Fruit fly (Drosophila melanogaster) whole organism, embryonic: ENCODE data around the gene Hs2st.

Experiments used
- Antp ChIP-seq: fragments of 200-800 bp; sonication (Bioruptor generic); optimal IDR thresholded peaks from 3 replicates; lab custom pipeline; 2016; ENCODE audit warnings: missing biosample characterization, missing genetic modification characterization
- C15 ChIP-seq: fragments of 200-800 bp; sonication (Bioruptor generic); IDR thresholded peaks from 3 replicates; pipeline ENCODE4 v1.3.6; 2022; ENCODE audit warnings: missing biosample characterization, missing genetic modification characterization
- CG12104 ChIP-seq: fragments of 200-800 bp; sonication (Bioruptor generic); optimal IDR thresholded peaks from 3 replicates; lab custom pipeline; 2016; ENCODE audit warnings: missing biosample characterization, missing genetic modification characterization
- CG12236 ChIP-seq: fragments of 200-800 bp; sonication (Bioruptor generic); optimal IDR thresholded peaks from 2 replicates; lab custom pipeline; 2016; ENCODE audit warnings: missing biosample characterization, missing genetic modification characterization
- CG14014 ChIP-seq: fragments of 200-800 bp; sonication (Bioruptor generic); IDR thresholded peaks from 2 replicates; pipeline ENCODE4 v1.3.6; 2022; ENCODE audit warnings: missing biosample characterization, missing genetic modification characterization
- CG15479 ChIP-seq: fragments of 200-800 bp; sonication (Bioruptor generic); optimal IDR thresholded peaks from 3 replicates; lab custom pipeline; 2019; ENCODE audit warnings: missing biosample characterization, mild to moderate bottlenecking, missing genetic modification characterization, moderate library complexity
- CG16779 ChIP-seq: fragments of 200-800 bp; sonication (Bioruptor generic); IDR thresholded peaks from 2 replicates; pipeline ENCODE4 v1.3.6; 2022; ENCODE audit warnings: missing biosample characterization, missing genetic modification characterization
- CG17612 ChIP-seq: fragments of 200-800 bp; sonication (Bioruptor generic); IDR thresholded peaks from 2 replicates; pipeline ENCODE4 v1.3.6; 2022; ENCODE audit warnings: missing biosample characterization, missing genetic modification characterization
- CG18599 ChIP-seq: fragments of 200-800 bp; sonication (Bioruptor generic); optimal IDR thresholded peaks from 3 replicates; lab custom pipeline; 2017; ENCODE audit warnings: missing biosample characterization, missing genetic modification characterization, mild to moderate bottlenecking, moderate library complexity, missing genetic modification reagents
- CG2129 ChIP-seq: fragments of 200-800 bp; sonication (Bioruptor generic); IDR thresholded peaks from 2 replicates; pipeline ENCODE4 v1.3.6; 2022; ENCODE audit warnings: missing biosample characterization, missing genetic modification characterization; ENCODE audit not compliant: partially characterized antibody
- CG3065 ChIP-seq: fragments of 200-800 bp; sonication (Bioruptor generic); optimal IDR thresholded peaks from 2 replicates; lab custom pipeline; 2016; ENCODE audit warnings: missing biosample characterization, missing genetic modification characterization
- CG31365 ChIP-seq: fragments of 200-800 bp; sonication (Bioruptor generic); optimal IDR thresholded peaks from 2 replicates; lab custom pipeline; 2018; ENCODE audit warnings: missing biosample characterization, mild to moderate bottlenecking, missing genetic modification characterization
- CG3726 ChIP-seq: fragments of 200-800 bp; sonication (Bioruptor generic); IDR thresholded peaks from 3 replicates; pipeline ENCODE4, ENCODE4 v1.3.6; 2022; ENCODE audit warnings: missing biosample characterization, missing genetic modification characterization
- CG4360 ChIP-seq: fragments of 200-800 bp; sonication (Bioruptor generic); IDR thresholded peaks from 2 replicates; pipeline ENCODE4 v1.3.6; 2022; ENCODE audit warnings: missing biosample characterization, missing genetic modification characterization
- CG5245 ChIP-seq: fragments of 200-800 bp; sonication (Bioruptor generic); optimal IDR thresholded peaks from 3 replicates; lab custom pipeline; 2016; ENCODE audit warnings: missing biosample characterization, missing genetic modification characterization
- CG6175 ChIP-seq: fragments of 200-800 bp; sonication (Bioruptor generic); IDR thresholded peaks from 3 replicates; pipeline ENCODE4 v1.3.6; 2022; ENCODE audit warnings: missing biosample characterization, missing genetic modification characterization
- CG6654 ChIP-seq: fragments of 200-800 bp; sonication (Bioruptor generic); optimal IDR thresholded peaks from 2 replicates; lab custom pipeline; 2017; ENCODE audit warnings: missing biosample characterization, mild to moderate bottlenecking, missing genetic modification characterization
- CG6813 ChIP-seq: fragments of 200-800 bp; sonication (Bioruptor generic); optimal IDR thresholded peaks from 2 replicates; lab custom pipeline; 2017; ENCODE audit warnings: missing biosample characterization, missing genetic modification characterization, mild to moderate bottlenecking, moderate library complexity, missing genetic modification reagents
- CG7963 ChIP-seq: fragments of 200-800 bp; sonication (Bioruptor generic); IDR thresholded peaks from 3 replicates; pipeline ENCODE4 v1.3.6; 2022; ENCODE audit warnings: missing biosample characterization, missing genetic modification characterization; ENCODE audit not compliant: partially characterized antibody
- Eip74EF ChIP-seq, 2 experiments: fragments of 200-800 bp in 1 of 2; fragments of >200 bp in 1 of 2; sonication (Bioruptor generic) in 1 of 2; optimal IDR thresholded peaks; 2 replicates each; lab custom pipeline; 2017 to 2019; ENCODE audit warnings: missing biosample characterization in 2 of 2, missing genetic modification characterization in 2 of 2, mild to moderate bottlenecking in 1 of 2, moderate library complexity in 1 of 2
- Ets65A ChIP-seq: fragments of 200-800 bp; sonication (Bioruptor generic); peaks from one replicate; lab custom pipeline; 2016; ENCODE audit warnings: missing biosample characterization, missing genetic modification characterization
- HLH54F ChIP-seq: fragments of 200-800 bp; sonication (Bioruptor generic); optimal IDR thresholded peaks from 3 replicates; lab custom pipeline; 2016; ENCODE audit warnings: missing biosample characterization, missing genetic modification characterization
- Hand ChIP-seq: fragments of 200-800 bp; sonication (Bioruptor generic); optimal IDR thresholded peaks from 2 replicates; lab custom pipeline; 2017; ENCODE audit warnings: mild to moderate bottlenecking, missing biosample characterization, missing genetic modification reagents, missing genetic modification characterization
- Hr39 ChIP-seq: fragments of >200 bp; optimal IDR thresholded peaks from 2 replicates; lab custom pipeline; 2017
- Lpt ChIP-seq: fragments of >200 bp; optimal IDR thresholded peaks from 2 replicates; lab custom pipeline; 2018; ENCODE audit warnings: missing biosample characterization, missing genetic modification characterization
- Max ChIP-seq: fragments of 200-800 bp; sonication (Bioruptor generic); optimal IDR thresholded peaks from 2 replicates; lab custom pipeline; 2016; ENCODE audit warnings: missing biosample characterization, mild to moderate bottlenecking, missing genetic modification characterization
- Myb ChIP-seq: fragments of 200-800 bp; sonication (Bioruptor generic); optimal IDR thresholded peaks from 2 replicates; lab custom pipeline; 2016; ENCODE audit warnings: missing biosample characterization, missing genetic modification characterization
- Opbp ChIP-seq: fragments of 200-800 bp; sonication (Bioruptor generic); IDR thresholded peaks from 3 replicates; pipeline ENCODE4 v1.3.6; 2022; ENCODE audit warnings: missing biosample characterization, missing genetic modification characterization; ENCODE audit not compliant: partially characterized antibody
- Poxn ChIP-seq: fragments of 200-800 bp; sonication (Bioruptor generic); IDR thresholded peaks from 2 replicates; pipeline ENCODE4 v1.3.6; 2022; ENCODE audit warnings: missing biosample characterization, missing genetic modification characterization
- Sox102F ChIP-seq: fragments of 200-800 bp; sonication (Bioruptor generic); optimal IDR thresholded peaks from 2 replicates; lab custom pipeline; 2018; ENCODE audit warnings: missing biosample characterization, mild to moderate bottlenecking, missing genetic modification characterization, moderate library complexity
- ara ChIP-seq: fragments of 200-800 bp; sonication (Bioruptor generic); IDR thresholded peaks from 2 replicates; pipeline ENCODE4 v1.3.6; 2022; ENCODE audit warnings: missing biosample characterization, missing genetic modification characterization
- ase ChIP-seq: fragments of 200-800 bp; sonication (Bioruptor generic); IDR thresholded peaks from 3 replicates; pipeline ENCODE4 v1.3.6; 2022; ENCODE audit warnings: missing biosample characterization, missing genetic modification characterization
- az2 ChIP-seq: fragments of 200-800 bp; sonication (Bioruptor generic); optimal IDR thresholded peaks from 3 replicates; lab custom pipeline; 2016; ENCODE audit warnings: missing biosample characterization, missing genetic modification characterization
- bcd ChIP-seq: fragments of 200-800 bp; sonication (Bioruptor generic); optimal IDR thresholded peaks from 2 replicates; lab custom pipeline; 2017; ENCODE audit warnings: missing biosample characterization, mild to moderate bottlenecking, missing genetic modification characterization
- cas ChIP-seq: fragments of 200-800 bp; sonication (Bioruptor generic); IDR thresholded peaks from 2 replicates; pipeline ENCODE4 v1.3.6; 2022; ENCODE audit warnings: missing biosample characterization, missing genetic modification characterization
- dysf ChIP-seq: fragments of 200-800 bp; sonication (Bioruptor generic); IDR thresholded peaks from 3 replicates; pipeline ENCODE4 v1.3.6; 2022; ENCODE audit warnings: missing biosample characterization, missing genetic modification characterization
- ewg ChIP-seq: fragments of 200-800 bp; sonication (Bioruptor generic); optimal IDR thresholded peaks from 3 replicates; lab custom pipeline; 2017; ENCODE audit warnings: mild to moderate bottlenecking, missing biosample characterization, missing genetic modification reagents, missing genetic modification characterization
- ftz-f1 ChIP-seq: fragments of 200-800 bp; sonication (Bioruptor generic); optimal IDR thresholded peaks from 2 replicates; lab custom pipeline; 2016; ENCODE audit warnings: missing biosample characterization, missing genetic modification characterization
- inv ChIP-seq: fragments of 200-800 bp; sonication (Bioruptor generic); IDR thresholded peaks from 2 replicates; pipeline ENCODE4 v1.3.6; 2022; ENCODE audit warnings: missing biosample characterization, missing genetic modification characterization; ENCODE audit not compliant: partially characterized antibody
- jigr1 ChIP-seq: fragments of 200-800 bp; sonication (Bioruptor generic); IDR thresholded peaks from 3 replicates; pipeline ENCODE4 v1.3.6; 2022; ENCODE audit warnings: missing biosample characterization, missing genetic modification characterization
- kay ChIP-seq: fragments of 200-800 bp; sonication (Bioruptor generic); optimal IDR thresholded peaks from 2 replicates; lab custom pipeline; 2016; ENCODE audit warnings: missing biosample characterization, missing genetic modification characterization
- ken ChIP-seq: fragments of 200-800 bp; sonication (Bioruptor generic); IDR thresholded peaks from 3 replicates; pipeline ENCODE4 v1.3.6; 2022; ENCODE audit warnings: missing biosample characterization, missing genetic modification characterization
- nau ChIP-seq: fragments of 200-800 bp; sonication (Bioruptor generic); optimal IDR thresholded peaks from 3 replicates; lab custom pipeline; 2017; ENCODE audit warnings: missing biosample characterization, mild to moderate bottlenecking, missing genetic modification characterization, missing genetic modification reagents
- prd ChIP-seq, 3 experiments: fragments of >200 bp in 2 of 3; fragments of 200-800 bp in 1 of 3; sonication (Bioruptor generic) in 1 of 3; optimal IDR thresholded peaks in 2 of 3; IDR thresholded peaks in 1 of 3; 2 replicates in 2 of 3; 3 replicates in 1 of 3; pipeline versions ENCODE4 v1.3.6 to Lab custom; 2017 to 2022; ENCODE audit warnings: missing biosample characterization in 1 of 3, missing genetic modification characterization in 1 of 3
- pum ChIP-seq: fragments of 200-800 bp; sonication (Bioruptor generic); optimal IDR thresholded peaks from 2 replicates; lab custom pipeline; 2016; ENCODE audit warnings: missing biosample characterization, missing genetic modification characterization
- pzg ChIP-seq: fragments of 200-800 bp; sonication (Bioruptor generic); optimal IDR thresholded peaks from 3 replicates; lab custom pipeline; 2018; ENCODE audit warnings: missing biosample characterization, mild to moderate bottlenecking, missing genetic modification characterization, moderate library complexity
- repo ChIP-seq: fragments of 200-800 bp; sonication (Bioruptor generic); optimal IDR thresholded peaks from 2 replicates; lab custom pipeline; 2016; ENCODE audit warnings: missing biosample characterization, missing genetic modification characterization
- ro ChIP-seq: fragments of 200-800 bp; sonication (Bioruptor generic); IDR thresholded peaks from 2 replicates; pipeline ENCODE4 v1.3.6; 2022; ENCODE audit warnings: missing biosample characterization, missing genetic modification characterization
- vvl ChIP-seq: fragments of 200-800 bp; sonication (Bioruptor generic); IDR thresholded peaks from 2 replicates; pipeline ENCODE4 v1.3.6; 2022; ENCODE audit warnings: missing biosample characterization, missing genetic modification characterization
- zf30C ChIP-seq: fragments of 200-800 bp; sonication (Bioruptor generic); optimal IDR thresholded peaks from 3 replicates; lab custom pipeline; 2018; ENCODE audit warnings: missing biosample characterization, mild to moderate bottlenecking, missing genetic modification characterization

Hs2st gene

dm6 chr2L:19444734-19445140 is at the start of gene Hs2st (continued):
- 0 out of 3 replicates have a peak, but pooled peaks have one; percentile 53 for TF ChIP-seq Opbp (GFP tag; lab: Robert Waterston, UW)
- no peak for TF ChIP-seq CG4360 (GFP tag; lab: Robert Waterston, UW)
- peak; percentile 86 for TF ChIP-seq ara (GFP tag; lab: Robert Waterston, UW)
- peak; percentile 83; the same call in 2 of the 3 replicates for TF ChIP-seq C15 (GFP tag; lab: Robert Waterston, UW)
- TF ChIP-seq CG17612 (GFP tag; lab: Robert Waterston, UW), result peak; percentile 78
- TF ChIP-seq inv (GFP tag; lab: Robert Waterston, UW), result peak; percentile 29; the same call in 1 of the 2 replicates
- peak; percentile 91 for TF ChIP-seq CG18599 (GFP tag; lab: Kevin White, UChicago)
- TF ChIP-seq vvl, result peak; percentile 94
- TF ChIP-seq ase, result peak; percentile 87; the same call in 2 of the 3 replicates
- TF ChIP-seq ro, result peak; percentile 70
- TF ChIP-seq CG6654, result peak; percentile 69
- TF ChIP-seq CG2129, result no peak
- peak; percentile 91 for TF ChIP-seq kay (GFP tag; lab: Kevin White, UChicago)
- no peak for TF ChIP-seq CG7963 (GFP tag; lab: Robert Waterston, UW)
- peak; percentile 92 for TF ChIP-seq bcd (GFP tag; lab: Kevin White, UChicago)
- TF ChIP-seq repo (GFP tag; lab: Kevin White, UChicago), result peak; percentile 89
- TF ChIP-seq Hr39 (lab: Kevin White, UChicago), result no peak
- peak; percentile 82 for TF ChIP-seq ewg (GFP tag; lab: Kevin White, UChicago)
- TF ChIP-seq CG16779, result peak; percentile 83
- no peak for TF ChIP-seq Eip74EF (GFP tag; optimal IDR thresholded peaks at IDR 0.05; lab: Kevin White, UChicago)
- peak; percentile 94 for TF ChIP-seq dysf
- peak; percentile 61 for TF ChIP-seq CG6813 (GFP tag; lab: Kevin White, UChicago)
- TF ChIP-seq Hand (GFP tag; lab: Kevin White, UChicago), result peak; percentile 41
- TF ChIP-seq az2 (GFP tag; lab: Kevin White, UChicago), result peak; percentile 94
- peak; percentile 91; the same call in 2 of the 3 replicates for TF ChIP-seq CG3726
- TF ChIP-seq CG6175 (GFP tag; lab: Robert Waterston, UW), result peak; percentile 88
- peak; percentile 88 for TF ChIP-seq ftz-f1 (GFP tag; lab: Kevin White, UChicago)
- TF ChIP-seq CG3065 (GFP tag; lab: Kevin White, UChicago), result peak; percentile 85
- peak; percentile 91 for TF ChIP-seq Poxn (GFP tag; lab: Robert Waterston, UW)
- peak; percentile 87 for TF ChIP-seq pzg

dm6 chr2L:19492934-19493686 is 48.6 kb upstream of the Hs2st start, which contains the start of the genes swm and Ctu2:
Gene swm, plus strand, starts transcription at chr2L:19493251.
Gene Ctu2, minus strand, starts transcription at chr2L:19493253.
- TF ChIP-seq prd (optimal IDR thresholded peaks at IDR 0.05; lab: Kevin White, UChicago) (no peak), prd (GFP tag; IDR thresholded peaks at IDR 0.05; lab: Robert Waterston, UW) (peak; percentile 63; the same call in 2 of the 3 replicates), Myb (GFP tag; lab: Kevin White, UChicago) (no peak), CG12104 (GFP tag; lab: Kevin White, UChicago) (peak; percentile 36), cas (GFP tag; lab: Robert Waterston, UW) (no peak), CG5245 (GFP tag; lab: Kevin White, UChicago) (no peak), pum (peak; percentile 23), nau (no peak), ken (GFP tag; lab: Robert Waterston, UW) (0 out of 3 replicates have a peak, but pooled peaks have one; percentile 33), Max (peak; percentile 2), CG12236 (GFP tag; lab: Kevin White, UChicago) (no peak), Sox102F (no peak), zf30C (GFP tag; lab: Kevin White, UChicago) (no peak), CG15479 (GFP tag; lab: Kevin White, UChicago) (peak; percentile 30), HLH54F (GFP tag; lab: Kevin White, UChicago) (peak; percentile 0), Antp (GFP tag; lab: Kevin White, UChicago) (no peak), Ets65A (no peak), jigr1 (GFP tag; lab: Robert Waterston, UW) (no peak), ro (no peak), CG31365 (no peak), Lpt (GFP tag; lab: Kevin White, UChicago) (no peak), CG14014 (peak; percentile 65)
